Worm (Caenorhabditis elegans) whole organism, mixed stage, embryonic: ENCODE measurements around the gene php-3.

ENCODE experiments used
- M03D4.4 ChIP-seq: sonication (generic microtip); optimal IDR thresholded peaks from 2 replicates; lab custom pipeline; 2017; ENCODE audit warnings: mild to moderate bottlenecking, missing genetic modification characterization, missing compliant biosample characterization
- bed-3 ChIP-seq: fragments of 200-800 bp; sonication (Bioruptor generic); optimal IDR thresholded peaks from 3 replicates; lab custom pipeline; 2018; ENCODE audit warnings: mild to moderate bottlenecking, missing genetic modification characterization, moderate library complexity, missing compliant biosample characterization
- blmp-1 ChIP-seq: fragments of 150-350 bp; optimal IDR thresholded peaks from 2 replicates; lab custom pipeline; 2014; ENCODE audit warnings: missing biosample characterization, missing genetic modification characterization
- ceh-39 ChIP-seq: fragments of 150-350 bp; optimal IDR thresholded peaks from 2 replicates; lab custom pipeline; 2014; ENCODE audit warnings: missing biosample characterization, missing genetic modification characterization
- ceh-43 ChIP-seq: fragments of 200-800 bp; sonication (Bioruptor generic); optimal IDR thresholded peaks from 2 replicates; lab custom pipeline; 2018; ENCODE audit warnings: mild to moderate bottlenecking, missing genetic modification characterization, moderate library complexity, missing compliant biosample characterization
- ceh-83 ChIP-seq: fragments of 200-800 bp; sonication (Bioruptor generic); optimal IDR thresholded peaks from 2 replicates; lab custom pipeline; 2018; ENCODE audit warnings: mild to moderate bottlenecking, missing genetic modification characterization, missing compliant biosample characterization
- ces-1 ChIP-seq: fragments of 150-350 bp; optimal IDR thresholded peaks from 2 replicates; lab custom pipeline; 2014; ENCODE audit warnings: missing biosample characterization, missing genetic modification reagents, missing genetic modification characterization
- cnd-1 ChIP-seq: fragments of 200-800 bp; sonication (Bioruptor generic); optimal IDR thresholded peaks from 2 replicates; lab custom pipeline; 2018; ENCODE audit warnings: mild to moderate bottlenecking, missing genetic modification characterization, missing compliant biosample characterization
- drap-1 ChIP-seq: fragments of 200-800 bp; sonication (Bioruptor generic); optimal IDR thresholded peaks from 3 replicates; lab custom pipeline; 2018; ENCODE audit warnings: mild to moderate bottlenecking, missing genetic modification characterization, missing compliant biosample characterization
- elt-1 ChIP-seq: sonication (generic microtip); optimal IDR thresholded peaks from 2 replicates; lab custom pipeline; 2017; ENCODE audit warnings: missing genetic modification characterization, mild to moderate bottlenecking, missing compliant biosample characterization, antibody characterized with exemption, moderate library complexity, borderline replicate concordance; ENCODE audit not compliant: insufficient read depth
- flh-1 ChIP-seq: fragments of 200-800 bp; sonication (Bioruptor generic); optimal IDR thresholded peaks from 2 replicates; lab custom pipeline; 2018; ENCODE audit warnings: mild to moderate bottlenecking, missing genetic modification characterization, moderate library complexity, missing compliant biosample characterization
- ham-2 ChIP-seq: fragments of 200-800 bp; sonication (Bioruptor generic); optimal IDR thresholded peaks from 2 replicates; lab custom pipeline; 2018; ENCODE audit warnings: mild to moderate bottlenecking, missing genetic modification characterization, missing compliant biosample characterization
- hlh-1 ChIP-seq: fragments of 150-350 bp; optimal IDR thresholded peaks from 2 replicates; lab custom pipeline; 2014; ENCODE audit warnings: missing biosample characterization, missing genetic modification reagents, missing genetic modification characterization
- lin-13 ChIP-seq: fragments of 150-350 bp; optimal IDR thresholded peaks from 2 replicates; lab custom pipeline; 2014; ENCODE audit warnings: missing biosample characterization, missing genetic modification characterization
- lin-32 ChIP-seq: fragments of 200-800 bp; sonication (Bioruptor generic); optimal IDR thresholded peaks from 2 replicates; lab custom pipeline; 2018; ENCODE audit warnings: mild to moderate bottlenecking, missing genetic modification characterization, missing compliant biosample characterization
- lsy-2 ChIP-seq: fragments of 150-350 bp; optimal IDR thresholded peaks from 2 replicates; lab custom pipeline; 2014; ENCODE audit warnings: missing biosample characterization, missing genetic modification characterization
- mab-5 ChIP-seq: fragments of 150-350 bp; optimal IDR thresholded peaks from 2 replicates; lab custom pipeline; 2014; ENCODE audit warnings: missing biosample characterization, missing genetic modification characterization
- mep-1 ChIP-seq: fragments of 150-350 bp; optimal IDR thresholded peaks from 2 replicates; lab custom pipeline; 2017; ENCODE audit warnings: missing biosample characterization, missing genetic modification reagents, missing genetic modification characterization, inconsistent platforms
- mls-2 ChIP-seq: sonication (generic microtip); optimal IDR thresholded peaks from 2 replicates; lab custom pipeline; 2016; ENCODE audit warnings: mild to moderate bottlenecking, missing genetic modification characterization, moderate library complexity, missing compliant biosample characterization
- nhr-12 ChIP-seq: fragments of 150-350 bp; optimal IDR thresholded peaks from 2 replicates; lab custom pipeline; 2014; ENCODE audit warnings: missing biosample characterization, missing genetic modification characterization
- nhr-2 ChIP-seq: fragments of 150-350 bp; optimal IDR thresholded peaks from 2 replicates; lab custom pipeline; 2014; ENCODE audit warnings: missing biosample characterization, missing genetic modification characterization
- nhr-237 ChIP-seq: fragments of 150-350 bp; optimal IDR thresholded peaks from 2 replicates; lab custom pipeline; 2014; ENCODE audit warnings: missing biosample characterization, missing genetic modification characterization
- nhr-28 ChIP-seq: fragments of 150-350 bp; optimal IDR thresholded peaks from 2 replicates; lab custom pipeline; 2014; ENCODE audit warnings: missing biosample characterization, missing genetic modification characterization
- nhr-76 ChIP-seq: sonication (generic microtip); optimal IDR thresholded peaks from 2 replicates; lab custom pipeline; 2017; ENCODE audit warnings: missing biosample characterization, missing genetic modification characterization
- pha-4 ChIP-seq: fragments of 150-350 bp; optimal IDR thresholded peaks from 2 replicates; lab custom pipeline; 2018; ENCODE audit warnings: missing biosample characterization, missing genetic modification reagents, missing genetic modification characterization
- sem-2 ChIP-seq: fragments of 200-800 bp; sonication (Bioruptor generic); optimal IDR thresholded peaks from 2 replicates; lab custom pipeline; 2018; ENCODE audit warnings: mild to moderate bottlenecking, missing genetic modification characterization, missing compliant biosample characterization
- snpc-4 ChIP-seq: fragments of 150-350 bp; optimal IDR thresholded peaks from 2 replicates; lab custom pipeline; 2014; ENCODE audit warnings: missing biosample characterization, missing genetic modification characterization
- sptf-1 ChIP-seq: sonication (generic microtip); optimal IDR thresholded peaks from 2 replicates; lab custom pipeline; 2017; ENCODE audit warnings: mild to moderate bottlenecking, missing genetic modification characterization, moderate library complexity, missing compliant biosample characterization
- tbx-8 ChIP-seq: fragments of 200-800 bp; sonication (Bioruptor generic); optimal IDR thresholded peaks from 2 replicates; lab custom pipeline; 2018; ENCODE audit warnings: mild to moderate bottlenecking, missing genetic modification characterization, moderate library complexity, missing compliant biosample characterization
- unc-120 ChIP-seq: sonication (generic microtip); optimal IDR thresholded peaks from 2 replicates; lab custom pipeline; 2017; ENCODE audit warnings: missing genetic modification characterization, missing compliant biosample characterization; ENCODE audit not compliant: poor library complexity, severe bottlenecking
- unc-62 ChIP-seq: fragments of 150-350 bp; optimal IDR thresholded peaks from 2 replicates; lab custom pipeline; 2014; ENCODE audit warnings: missing biosample characterization, missing genetic modification reagents, missing genetic modification characterization
- zip-8 ChIP-seq: fragments of 150-350 bp; optimal IDR thresholded peaks from 2 replicates; lab custom pipeline; 2014; ENCODE audit warnings: missing biosample characterization, missing genetic modification characterization
- ztf-11 ChIP-seq: fragments of 150-350 bp; optimal IDR thresholded peaks from 2 replicates; lab custom pipeline; 2014; ENCODE audit warnings: missing biosample characterization, missing genetic modification characterization

The php-3 gene

ce11 chrIII:12081992-12082628, 4.8 kb upstream of the php-3 start:
- TF ChIP-seq mab-5 (tag; lab: Kevin White, UChicago) (no peak), sem-2 (GFP tag; lab: Kevin White, UChicago) (no peak), flh-1 (no peak), snpc-4 (tag; lab: Kevin White, UChicago) (no peak), unc-62 (GFP tag; lab: Kevin White, UChicago) (no peak), lin-13 (no peak), nhr-2 (tag; lab: Kevin White, UChicago) (no peak), tbx-8 (GFP tag; lab: Kevin White, UChicago) (no peak), nhr-237 (tag; lab: Kevin White, UChicago) (no peak), pha-4 (no peak), nhr-76 (no peak), nhr-12 (tag; lab: Kevin White, UChicago) (no peak)

ce11 chrIII:12067736-12068135, 9.6 kb downstream of the php-3 start:
- no peak for TF ChIP-seq sem-2 (GFP tag; lab: Kevin White, UChicago)
- TF ChIP-seq drap-1 = no peak
- TF ChIP-seq ceh-43 = no peak
- TF ChIP-seq zip-8 (tag; lab: Kevin White, UChicago) = no peak

- no peak for TF ChIP-seq flh-1
- no peak for TF ChIP-seq tbx-8 (GFP tag; lab: Kevin White, UChicago)
- no peak for TF ChIP-seq elt-1
- TF ChIP-seq snpc-4 (tag; lab: Kevin White, UChicago) = no peak
Measured at ce11 chrIII:12064494-12064893, 12.9 kb downstream of the php-3 start.

- TF ChIP-seq ztf-11 = no peak
- TF ChIP-seq mls-2 (tag; lab: Kevin White, UChicago) = no peak
Measured at ce11 chrIII:12063934-12064333, 13.4 kb downstream of the php-3 start.

ce11 chrIII:12061413-12061812, 15.9 kb downstream of the php-3 start, which contains the start of gene zyg-8:
zyg-8 (plus strand) TSS chrIII:12061713.
- TF ChIP-seq cnd-1 (tag; lab: Kevin White, UChicago) (no peak), lin-32 (GFP tag; lab: Kevin White, UChicago) (no peak), nhr-2 (tag; lab: Kevin White, UChicago) (no peak)

- TF ChIP-seq nhr-2 (tag; lab: Kevin White, UChicago) (no peak), M03D4.4 (no peak), bed-3 (no peak), flh-1 (no peak), ztf-11 (no peak), ceh-39 (tag; lab: Kevin White, UChicago) (no peak), mep-1 (tag; lab: Kevin White, UChicago) (no peak), sptf-1 (tag; lab: Kevin White, UChicago) (no peak), unc-120 (tag; lab: Kevin White, UChicago) (no peak), lin-13 (no peak), mab-5 (tag; lab: Kevin White, UChicago) (no peak), snpc-4 (tag; lab: Kevin White, UChicago) (no peak), cnd-1 (tag; lab: Kevin White, UChicago) (no peak), ceh-43 (no peak), elt-1 (no peak), lsy-2 (tag; lab: Kevin White, UChicago) (no peak), nhr-76 (no peak), hlh-1 (tag; lab: Kevin White, UChicago) (no peak), nhr-12 (tag; lab: Kevin White, UChicago) (no peak)
Measured at ce11 chrIII:12060092-12060491, 17.3 kb downstream of the php-3 start.

- TF ChIP-seq unc-62 (GFP tag; lab: Kevin White, UChicago) (no peak), ham-2 (GFP tag; lab: Kevin White, UChicago) (no peak), pha-4 (no peak), mls-2 (tag; lab: Kevin White, UChicago) (no peak), sptf-1 (tag; lab: Kevin White, UChicago) (no peak), nhr-28 (no peak), nhr-12 (tag; lab: Kevin White, UChicago) (no peak), flh-1 (no peak), ceh-83 (no peak), tbx-8 (GFP tag; lab: Kevin White, UChicago) (no peak), lsy-2 (tag; lab: Kevin White, UChicago) (no peak), elt-1 (no peak), blmp-1 (tag; lab: Kevin White, UChicago) (no peak), unc-120 (tag; lab: Kevin White, UChicago) (no peak), mab-5 (tag; lab: Kevin White, UChicago) (no peak), ces-1 (no peak), cnd-1 (tag; lab: Kevin White, UChicago) (no peak), nhr-76 (no peak), lin-32 (GFP tag; lab: Kevin White, UChicago) (no peak)
- TF ChIP-seq, all 35 proteins: peak for 0
Measured at ce11 chrIII:12059521-12059920, 17.8 kb downstream of the php-3 start.
